Fruit fly (Drosophila melanogaster): ENCODE results near the gene Or98b.

Gene Or98b

dm6 chr3R:28326150-28326965, 25.7 kb upstream of the Or98b start (continued):
- TF ChIP-seq Ptx1 (GFP tag; IDR thresholded peaks at IDR 0.05) = no peak
- TF ChIP-seq chm (GFP tag; IDR thresholded peaks at IDR 0.05) = no peak
- no peak for TF ChIP-seq E2f1 (GFP tag; IDR thresholded peaks at IDR 0.05)
- TF ChIP-seq CG10462 (GFP tag; optimal IDR thresholded peaks at IDR 0.05) = peak; percentile 99
- TF ChIP-seq Xbp1 (GFP tag; optimal IDR thresholded peaks at IDR 0.05) = peak; percentile 100
- TF ChIP-seq sd (tag; optimal IDR thresholded peaks at IDR 0.05) = peak; percentile 96
- peak; percentile 77 for TF ChIP-seq CTCF (GFP tag; optimal IDR thresholded peaks at IDR 0.05)
- peak; percentile 99 for TF ChIP-seq NC2β (GFP tag; optimal IDR thresholded peaks at IDR 0.05)
- TF ChIP-seq Hr78 (GFP tag; optimal IDR thresholded peaks at IDR 0.05) = peak in 1 of 2 experiments; percentile 96
- peak; percentile 98 for TF ChIP-seq CG6683 (GFP tag; optimal IDR thresholded peaks at IDR 0.05)
- no peak for TF ChIP-seq stc (GFP tag; IDR thresholded peaks at IDR 0.05)
- TF ChIP-seq Hmr (GFP tag; optimal IDR thresholded peaks at IDR 0.05) = peak; percentile 100
- TF ChIP-seq CG6813 (GFP tag; optimal IDR thresholded peaks at IDR 0.05) = peak; percentile 99
- TF ChIP-seq CG11696 (GFP tag; IDR thresholded peaks at IDR 0.05) = no peak
- TF ChIP-seq gsb (GFP tag; IDR thresholded peaks at IDR 0.05) = no peak
- peak; percentile 99 for TF ChIP-seq tup (GFP tag; optimal IDR thresholded peaks at IDR 0.05)
- peak; percentile 97 for TF ChIP-seq CG7357 (GFP tag; IDR thresholded peaks at IDR 0.05)
- TF ChIP-seq Gug (GFP tag; IDR thresholded peaks at IDR 0.05) = peak; percentile 99
- no peak for TF ChIP-seq CG8765 (GFP tag; IDR thresholded peaks at IDR 0.05)
- TF ChIP-seq Ravus (GFP tag; IDR thresholded peaks at IDR 0.05) = no peak
- TF ChIP-seq Opbp (GFP tag; IDR thresholded peaks at IDR 0.05; ENCODE audit: partially characterized antibody) = no peak
- no peak for TF ChIP-seq MBD-R2 (GFP tag; IDR thresholded peaks at IDR 0.05)
- no peak for TF ChIP-seq CG8478 (optimal IDR thresholded peaks at IDR 0.05)
- peak; percentile 97 for TF ChIP-seq Hey (tag; optimal IDR thresholded peaks at IDR 0.05)
- peak; percentile 99 for TF ChIP-seq CG12236 (GFP tag; optimal IDR thresholded peaks at IDR 0.05)
- peak; percentile 98 for TF ChIP-seq Hmx (GFP tag; optimal IDR thresholded peaks at IDR 0.05)
- TF ChIP-seq CG1233 (GFP tag; optimal IDR thresholded peaks at IDR 0.05) = peak; percentile 99
- peak; percentile 100 for TF ChIP-seq CG12391 (tag; optimal IDR thresholded peaks at IDR 0.05)
- peak; percentile 96 for TF ChIP-seq mirr (GFP tag; optimal IDR thresholded peaks at IDR 0.05)
- peak; percentile 99 for TF ChIP-seq CG30431 (GFP tag; optimal IDR thresholded peaks at IDR 0.05)
- peak; percentile 100 for TF ChIP-seq CG12659 (GFP tag; optimal IDR thresholded peaks at IDR 0.05)
- TF ChIP-seq CG7786 (GFP tag; optimal IDR thresholded peaks at IDR 0.05) = peak; percentile 100
- peak; percentile 98 for TF ChIP-seq CG2875 (GFP tag; optimal IDR thresholded peaks at IDR 0.05)
- TF ChIP-seq pan (optimal IDR thresholded peaks at IDR 0.05) = no peak
- TF ChIP-seq pan (GFP tag; optimal IDR thresholded peaks at IDR 0.05 in 1 of 2, IDR thresholded peaks at IDR 0.05 in 1 of 2) = no peak
- no peak for TF ChIP-seq Doc3 (GFP tag; IDR thresholded peaks at IDR 0.05; ENCODE audit: partially characterized antibody)
- peak; percentile 93 for TF ChIP-seq CG5180 (GFP tag; optimal IDR thresholded peaks at IDR 0.05)
- TF ChIP-seq Optix (GFP tag; IDR thresholded peaks at IDR 0.05) = no peak
- peak; percentile 99 for TF ChIP-seq CG6254 (GFP tag; optimal IDR thresholded peaks at IDR 0.05)
- peak; percentile 99 for TF ChIP-seq CG12104 (GFP tag; optimal IDR thresholded peaks at IDR 0.05)
- no peak for TF ChIP-seq CG14860 (GFP tag; IDR thresholded peaks at IDR 0.05; ENCODE audit: partially characterized antibody)
- peak; percentile 93 for TF ChIP-seq CG15073 (GFP tag; optimal IDR thresholded peaks at IDR 0.05)
- peak; percentile 99 for TF ChIP-seq CG10654 (GFP tag; optimal IDR thresholded peaks at IDR 0.05)
- TF ChIP-seq H2.0 (GFP tag; IDR thresholded peaks at IDR 0.05) = no peak
- peak; percentile 100 for TF ChIP-seq CHES-1-like (GFP tag; optimal IDR thresholded peaks at IDR 0.05)
- TF ChIP-seq exex (tag; optimal IDR thresholded peaks at IDR 0.05) = peak; percentile 95
- TF ChIP-seq Usf (GFP tag; optimal IDR thresholded peaks at IDR 0.05) = peak; percentile 98
- peak; percentile 98 for TF ChIP-seq ab (GFP tag; optimal IDR thresholded peaks at IDR 0.05)
- TF ChIP-seq Med (GFP tag) = peak; percentile 100
- TF ChIP-seq hbn (GFP tag; IDR thresholded peaks at IDR 0.05; ENCODE audit: partially characterized antibody) = no peak
